Worm (Caenorhabditis elegans): ENCODE measurements around the gene comt-2.

The comt-2 gene

ce11 chrV:16459377-16459776, 34.9 kb downstream of the comt-2 start:
- TF ChIP-seq dao-5 (tag; optimal IDR thresholded peaks at IDR 0.05) = no peak
- no peak for TF ChIP-seq W03F9.2 (tag; optimal IDR thresholded peaks at IDR 0.05)
- no peak for TF ChIP-seq him-1 (tag; optimal IDR thresholded peaks at IDR 0.05)

- TF ChIP-seq him-1 (tag; optimal IDR thresholded peaks at IDR 0.05) (no peak), W03F9.2 (tag; optimal IDR thresholded peaks at IDR 0.05) (no peak), dao-5 (tag; optimal IDR thresholded peaks at IDR 0.05) (no peak)
Observed at ce11 chrV:16458714-16459113, 35.6 kb downstream of the comt-2 start, which contains the start of gene str-15. Gene str-15 (minus strand): TSS chrV:16458814.

- TF ChIP-seq him-1 (tag; optimal IDR thresholded peaks at IDR 0.05) (no peak), W03F9.2 (tag; optimal IDR thresholded peaks at IDR 0.05) (no peak)
Observed at ce11 chrV:16455065-16455464, 39.2 kb downstream of the comt-2 start, which contains the start of gene str-14. Gene str-14 (minus strand): TSS chrV:16455165.

- TF ChIP-seq him-1 (tag; optimal IDR thresholded peaks at IDR 0.05) (no peak), W03F9.2 (tag; optimal IDR thresholded peaks at IDR 0.05) (no peak), dao-5 (tag; optimal IDR thresholded peaks at IDR 0.05) (no peak)
Observed at ce11 chrV:16447735-16448134, 46.6 kb downstream of the comt-2 start, which contains the start of gene T08G3.13. Gene T08G3.13 (plus strand): TSS chrV:16448035.

- no peak for TF ChIP-seq him-1 (tag; optimal IDR thresholded peaks at IDR 0.05)
- TF ChIP-seq W03F9.2 (tag; optimal IDR thresholded peaks at IDR 0.05) = no peak
- no peak for TF ChIP-seq dao-5 (tag; optimal IDR thresholded peaks at IDR 0.05)
Observed at ce11 chrV:16446191-16446590, 48.1 kb downstream of the comt-2 start.

- TF ChIP-seq W03F9.2 (tag; optimal IDR thresholded peaks at IDR 0.05) (no peak), him-1 (tag; optimal IDR thresholded peaks at IDR 0.05) (no peak), dao-5 (tag; optimal IDR thresholded peaks at IDR 0.05) (no peak)
Observed at ce11 chrV:16445676-16446075, 48.6 kb downstream of the comt-2 start, which contains the start of gene T08G3.6. Gene T08G3.6 (plus strand): TSS chrV:16445976.

ce11 chrV:16443626-16444025, 50.7 kb downstream of the comt-2 start, which contains the start of gene srh-141:
Gene srh-141 (plus strand): TSS chrV:16443926.
- no peak for TF ChIP-seq dao-5 (tag; optimal IDR thresholded peaks at IDR 0.05)
- TF ChIP-seq him-1 (tag; optimal IDR thresholded peaks at IDR 0.05) = no peak
- no peak for TF ChIP-seq W03F9.2 (tag; optimal IDR thresholded peaks at IDR 0.05)
